Worm (Caenorhabditis elegans) whole organism, late embryonic: ENCODE results near the gene F45D3.3.

Experiments used
- ama-1 ChIP-seq: fragments of 150-350 bp; optimal IDR thresholded peaks from 2 replicates; lab custom pipeline; 2014
- ceh-14 ChIP-seq: sonication (generic microtip); optimal IDR thresholded peaks from 2 replicates; lab custom pipeline; 2016; ENCODE audit warnings: missing genotype, missing genetic modification characterization, missing compliant biosample characterization
- dmd-4 ChIP-seq: sonication (generic microtip); optimal IDR thresholded peaks from 2 replicates; lab custom pipeline; 2016; ENCODE audit warnings: borderline replicate concordance, missing genetic modification characterization, missing compliant biosample characterization
- elt-2 ChIP-seq: sonication (generic microtip); optimal IDR thresholded peaks from 2 replicates; lab custom pipeline; 2016; ENCODE audit warnings: missing genetic modification reagents, missing genetic modification characterization, missing compliant biosample characterization
- hlh-13 ChIP-seq: fragments of 200-800 bp; sonication (Bioruptor generic); optimal IDR thresholded peaks from 2 replicates; lab custom pipeline; 2018; ENCODE audit warnings: mild to moderate bottlenecking, missing genetic modification characterization, missing compliant biosample characterization
- hlh-30 ChIP-seq: sonication (generic microtip); optimal IDR thresholded peaks from 2 replicates; lab custom pipeline; 2017; ENCODE audit warnings: antibody characterized with exemption, missing genetic modification characterization, missing compliant biosample characterization; ENCODE audit not compliant: insufficient read depth
- lin-11 ChIP-seq: fragments of 200-800 bp; sonication (Bioruptor generic); optimal IDR thresholded peaks from 2 replicates; lab custom pipeline; 2018; ENCODE audit warnings: mild to moderate bottlenecking, missing genetic modification characterization, missing compliant biosample characterization
- nhr-11 ChIP-seq: fragments of 150-350 bp; optimal IDR thresholded peaks from 2 replicates; lab custom pipeline; 2014; ENCODE audit warnings: missing biosample characterization, missing genetic modification characterization
- pat-9 ChIP-seq: fragments of 200-800 bp; sonication (Bioruptor generic); optimal IDR thresholded peaks from 2 replicates; lab custom pipeline; 2018; ENCODE audit warnings: mild to moderate bottlenecking, missing genetic modification characterization, moderate library complexity, missing compliant biosample characterization
- pqm-1 ChIP-seq: sonication (generic microtip); optimal IDR thresholded peaks from 2 replicates; lab custom pipeline; 2016; ENCODE audit warnings: missing genetic modification characterization, missing compliant biosample characterization
- unc-42 ChIP-seq: sonication (generic microtip); optimal IDR thresholded peaks from 2 replicates; lab custom pipeline; 2016; ENCODE audit warnings: missing genotype, missing genetic modification characterization, missing compliant biosample characterization
- unc-55 ChIP-seq: sonication (generic microtip); optimal IDR thresholded peaks from 2 replicates; lab custom pipeline; 2017; ENCODE audit warnings: missing biosample characterization, missing genetic modification reagents, missing genetic modification characterization

DNA sequence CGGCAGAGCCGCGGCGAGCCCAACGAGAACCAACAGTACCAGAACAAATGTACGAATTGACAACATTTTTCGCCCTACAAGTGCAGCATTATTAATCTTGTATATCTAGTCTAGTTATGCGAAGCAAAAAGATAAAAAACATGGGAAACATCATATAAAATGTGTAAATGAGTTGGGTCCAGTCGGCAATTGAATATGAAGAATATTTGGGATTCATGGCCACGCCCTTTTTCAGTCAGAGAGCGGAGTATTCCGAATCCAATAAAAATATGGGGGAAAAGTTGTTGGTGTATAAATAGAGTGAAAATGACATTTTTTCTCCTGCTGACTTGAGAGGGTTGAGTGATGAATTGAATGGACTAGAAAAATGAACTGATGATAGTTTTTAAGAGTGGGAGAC lies 44.0 kb downstream of the F45D3.3 start, which contains the start of gene nlp-46:
- TF ChIP-seq unc-55 (GFP tag; lab: Kevin White, UChicago) (no peak), pat-9 (no peak), ama-1 (lab: Kevin White, UChicago) (no peak), hlh-13 (no peak), lin-11 (tag; lab: Kevin White, UChicago) (no peak), ceh-14 (no peak), nhr-11 (tag; lab: Kevin White, UChicago) (no peak), hlh-30 (tag; lab: Kevin White, UChicago) (no peak), pqm-1 (tag; lab: Kevin White, UChicago) (no peak), unc-42 (tag; lab: Kevin White, UChicago) (no peak), elt-2 (no peak), dmd-4 (tag; lab: Kevin White, UChicago) (no peak)
